Comparison of ENCODE assay signal across 2 fruit fly cellular contexts in genomic region chrX:10767350-10768005, dm6.
TF ChIP-seq lines count a peak whose summit lies in the region.

No protein-coding gene starts in this region.

TF ChIP-seq in whole organism, embryonic, 481 proteins besides CTCF, POLR2A, EP300 and RAD21 (continued from another document and continues in another):
- peak; percentile 78 for TF ChIP-seq Antp (GFP tag; optimal IDR thresholded peaks at IDR 0.05; lab: Kevin White, UChicago)
- peak; percentile 23 for TF ChIP-seq CG17568 (GFP tag; optimal IDR thresholded peaks at IDR 0.05; lab: Kevin White, UChicago)
- no peak for TF ChIP-seq tna (GFP tag; IDR thresholded peaks at IDR 0.05; lab: Robert Waterston, UW; ENCODE audit: partially characterized antibody)
- TF ChIP-seq CG6813 (GFP tag; optimal IDR thresholded peaks at IDR 0.05; lab: Kevin White, UChicago) = peak; percentile 28
- TF ChIP-seq NC2β (GFP tag; optimal IDR thresholded peaks at IDR 0.05; lab: Kevin White, UChicago) = peak; percentile 28
- no peak for TF ChIP-seq Elba2 (GFP tag; optimal IDR thresholded peaks at IDR 0.05; lab: Kevin White, UChicago)
- peak; percentile 31; the same call in 1 of the 3 replicates for TF ChIP-seq zfh1 (GFP tag; IDR thresholded peaks at IDR 0.05; lab: Robert Waterston, UW)
- peak; percentile 7 for TF ChIP-seq CG10147 (GFP tag; optimal IDR thresholded peaks at IDR 0.05; lab: Kevin White, UChicago)
- TF ChIP-seq Jarid2 (GFP tag; optimal IDR thresholded peaks at IDR 0.05; lab: Kevin White, UChicago) = no peak
- peak; percentile 58 for TF ChIP-seq Fer3 (tag; optimal IDR thresholded peaks at IDR 0.05; lab: Kevin White, UChicago)
- TF ChIP-seq ci (GFP tag; IDR thresholded peaks at IDR 0.05; lab: Robert Waterston, UW) = peak; percentile 65; the same call in 2 of the 3 replicates
- TF ChIP-seq z (GFP tag; IDR thresholded peaks at IDR 0.05; lab: Robert Waterston, UW) = no peak
- no peak for TF ChIP-seq Oaz (GFP tag; IDR thresholded peaks at IDR 0.05; lab: Robert Waterston, UW)
- TF ChIP-seq chinmo (GFP tag; IDR thresholded peaks at IDR 0.05; lab: Robert Waterston, UW; ENCODE audit: partially characterized antibody) = no peak
- peak; percentile 49 for TF ChIP-seq CG10654 (GFP tag; optimal IDR thresholded peaks at IDR 0.05; lab: Kevin White, UChicago)
- TF ChIP-seq CG12299 (tag; optimal IDR thresholded peaks at IDR 0.05; lab: Kevin White, UChicago) = peak; percentile 54
- TF ChIP-seq CG9727 (GFP tag; optimal IDR thresholded peaks at IDR 0.05; lab: Kevin White, UChicago) = peak; percentile 58
- TF ChIP-seq CG12744 (GFP tag; optimal IDR thresholded peaks at IDR 0.05; lab: Kevin White, UChicago) = peak; percentile 57
- TF ChIP-seq seq (GFP tag; IDR thresholded peaks at IDR 0.05; lab: Robert Waterston, UW) = 0 out of 2 replicates have a peak, but pooled peaks have one; percentile 28
- TF ChIP-seq CG13624 (GFP tag; optimal IDR thresholded peaks at IDR 0.05; lab: Kevin White, UChicago) = peak; percentile 75
- TF ChIP-seq MESR4 (GFP tag; optimal IDR thresholded peaks at IDR 0.05; lab: Kevin White, UChicago) = no peak
- TF ChIP-seq BEAF-32 (GFP tag; optimal IDR thresholded peaks at IDR 0.05; lab: Kevin White, UChicago) = no peak
- peak; percentile 23; the same call in 1 of the 2 replicates for TF ChIP-seq ap (GFP tag; IDR thresholded peaks at IDR 0.05; lab: Robert Waterston, UW)
- TF ChIP-seq CG8388 (GFP tag; optimal IDR thresholded peaks at IDR 0.05; lab: Kevin White, UChicago) = peak; percentile 23
- TF ChIP-seq Nf-YC (tag; optimal IDR thresholded peaks at IDR 0.05; lab: Kevin White, UChicago) = peak; percentile 46
- no peak for TF ChIP-seq CkIIα-i1 (GFP tag; IDR thresholded peaks at IDR 0.05; lab: Robert Waterston, UW)
- no peak for TF ChIP-seq CG30020 (tag; optimal IDR thresholded peaks at IDR 0.05; lab: Kevin White, UChicago)
- peak; percentile 75 for TF ChIP-seq Side (GFP tag; optimal IDR thresholded peaks at IDR 0.05; lab: Kevin White, UChicago)
- TF ChIP-seq Nf-YB (GFP tag; optimal IDR thresholded peaks at IDR 0.05; lab: Kevin White, UChicago) = peak; percentile 25
- TF ChIP-seq YL-1 (GFP tag; optimal IDR thresholded peaks at IDR 0.05; lab: Kevin White, UChicago) = peak; percentile 80
- no peak for TF ChIP-seq CG6654 (GFP tag; optimal IDR thresholded peaks at IDR 0.05; lab: Kevin White, UChicago)
- TF ChIP-seq Lhr (GFP tag; optimal IDR thresholded peaks at IDR 0.05; lab: Kevin White, UChicago) = no peak
- TF ChIP-seq otp (GFP tag; IDR thresholded peaks at IDR 0.05; lab: Robert Waterston, UW) = no peak
- TF ChIP-seq inv (GFP tag; IDR thresholded peaks at IDR 0.05; lab: Robert Waterston, UW; ENCODE audit: partially characterized antibody) = no peak
- TF ChIP-seq al (GFP tag; IDR thresholded peaks at IDR 0.05; lab: Robert Waterston, UW) = peak; percentile 47
- TF ChIP-seq CG16863 (GFP tag; optimal IDR thresholded peaks at IDR 0.05; lab: Kevin White, UChicago) = peak; percentile 4
- TF ChIP-seq CG15269 (tag; optimal IDR thresholded peaks at IDR 0.05; lab: Kevin White, UChicago) = peak; percentile 67
- TF ChIP-seq ssp (GFP tag; IDR thresholded peaks at IDR 0.05; lab: Robert Waterston, UW) = no peak
- TF ChIP-seq CG8290 (GFP tag; optimal IDR thresholded peaks at IDR 0.05; lab: Kevin White, UChicago) = no peak
- TF ChIP-seq CG8290 (tag; optimal IDR thresholded peaks at IDR 0.05; lab: Kevin White, UChicago) = peak in 1 of 2 experiments; percentile 84
- no peak for TF ChIP-seq Doc3 (GFP tag; IDR thresholded peaks at IDR 0.05; lab: Robert Waterston, UW; ENCODE audit: partially characterized antibody)
- TF ChIP-seq CG18764 (GFP tag; optimal IDR thresholded peaks at IDR 0.05; lab: Kevin White, UChicago) = peak; percentile 17
- TF ChIP-seq zf30C (GFP tag; optimal IDR thresholded peaks at IDR 0.05; lab: Kevin White, UChicago) = peak; percentile 96
- no peak for TF ChIP-seq CG6689 (GFP tag; IDR thresholded peaks at IDR 0.05; lab: Robert Waterston, UW)
- TF ChIP-seq NK7.1 (GFP tag; optimal IDR thresholded peaks at IDR 0.05; lab: Kevin White, UChicago) = no peak
- TF ChIP-seq CG15011 (GFP tag; optimal IDR thresholded peaks at IDR 0.05; lab: Kevin White, UChicago) = peak; percentile 18
- TF ChIP-seq gem (tag; optimal IDR thresholded peaks at IDR 0.05; lab: Kevin White, UChicago) = peak; percentile 73
- TF ChIP-seq CG8359 (GFP tag; optimal IDR thresholded peaks at IDR 0.05; lab: Kevin White, UChicago; ENCODE audit: borderline replicate concordance) = peak; percentile 23
- no peak for TF ChIP-seq Camta (GFP tag; optimal IDR thresholded peaks at IDR 0.05; lab: Kevin White, UChicago)
- no peak for TF ChIP-seq dan (GFP tag; IDR thresholded peaks at IDR 0.05; lab: Robert Waterston, UW)
- peak; percentile 44 for TF ChIP-seq CG12219 (GFP tag; optimal IDR thresholded peaks at IDR 0.05; lab: Kevin White, UChicago)
- peak; percentile 51 for TF ChIP-seq kay (GFP tag; optimal IDR thresholded peaks at IDR 0.05; lab: Kevin White, UChicago)
- peak; percentile 49 for TF ChIP-seq tin (GFP tag; optimal IDR thresholded peaks at IDR 0.05; lab: Kevin White, UChicago)
- TF ChIP-seq CG15479 (GFP tag; optimal IDR thresholded peaks at IDR 0.05; lab: Kevin White, UChicago) = no peak
- peak; percentile 75 for TF ChIP-seq vvl (GFP tag; IDR thresholded peaks at IDR 0.05; lab: Robert Waterston, UW)
- TF ChIP-seq H15 (GFP tag; IDR thresholded peaks at IDR 0.05; lab: Robert Waterston, UW) = no peak
- no peak for TF ChIP-seq CG13287 (GFP tag; IDR thresholded peaks at IDR 0.05; lab: Robert Waterston, UW; ENCODE audit: partially characterized antibody)
- peak; percentile 43 for TF ChIP-seq Atf-2 (GFP tag; optimal IDR thresholded peaks at IDR 0.05; lab: Kevin White, UChicago)
- peak; percentile 32 for TF ChIP-seq odd (GFP tag; optimal IDR thresholded peaks at IDR 0.05; lab: Kevin White, UChicago)
- TF ChIP-seq Adf1 (GFP tag; IDR thresholded peaks at IDR 0.05; lab: Robert Waterston, UW) = peak; percentile 47; the same call in 1 of the 2 replicates
- no peak for TF ChIP-seq sima (GFP tag; optimal IDR thresholded peaks at IDR 0.05; lab: Kevin White, UChicago)
- peak; percentile 61 for TF ChIP-seq Xbp1 (GFP tag; optimal IDR thresholded peaks at IDR 0.05; lab: Kevin White, UChicago)
- no peak for TF ChIP-seq btn (GFP tag; optimal IDR thresholded peaks at IDR 0.05; lab: Kevin White, UChicago)
- TF ChIP-seq CG1024 (GFP tag; IDR thresholded peaks at IDR 0.05; lab: Robert Waterston, UW) = peak; percentile 17; the same call in 1 of the 2 replicates
- peak; percentile 34 for TF ChIP-seq D19B (GFP tag; optimal IDR thresholded peaks at IDR 0.05; lab: Kevin White, UChicago)

TF ChIP-seq in whole organism, prepupa, 60 proteins besides CTCF, POLR2A, EP300 and RAD21 (continued from another document):
- peak; percentile 64 for TF ChIP-seq CG15336 (GFP tag; IDR thresholded peaks at IDR 0.05; lab: Robert Waterston, UW)
- peak; percentile 67 for TF ChIP-seq Ets96B (tag; optimal IDR thresholded peaks at IDR 0.05; lab: Kevin White, UChicago)
- peak; percentile 47 for TF ChIP-seq fd59A (GFP tag; optimal IDR thresholded peaks at IDR 0.05; lab: Kevin White, UChicago)
- peak; percentile 2 for TF ChIP-seq Hr38 (GFP tag; optimal IDR thresholded peaks at IDR 0.05; lab: Kevin White, UChicago)
- TF ChIP-seq CG16779 (tag; optimal IDR thresholded peaks at IDR 0.05; lab: Kevin White, UChicago) = peak; percentile 81
- peak; percentile 83 for TF ChIP-seq svp (GFP tag; lab: Kevin White, UChicago)
- no peak for TF ChIP-seq CG6854 (GFP tag; optimal IDR thresholded peaks at IDR 0.05; lab: Kevin White, UChicago)
- TF ChIP-seq Hr4 (GFP tag; optimal IDR thresholded peaks at IDR 0.05; lab: Kevin White, UChicago) = peak; percentile 67
- peak; percentile 48 for TF ChIP-seq OdsH (GFP tag; optimal IDR thresholded peaks at IDR 0.05; lab: Kevin White, UChicago)
- peak; percentile 47 for TF ChIP-seq Sox15 (GFP tag; optimal IDR thresholded peaks at IDR 0.05; lab: Kevin White, UChicago)
TF ChIP-seq in whole organism, prepupa: peak in this region for 53.
